Fruit fly (Drosophila melanogaster): ENCODE measurements around the gene myo.

The myo gene

dm6 chr4:706847-707246 lies 11.0 kb upstream of the myo start:
- TF ChIP-seq CG10631 (GFP tag; optimal IDR thresholded peaks at IDR 0.05): no peak
- no peak for TF ChIP-seq CG3032 (tag; optimal IDR thresholded peaks at IDR 0.05)
- no peak for TF ChIP-seq esn (GFP tag; optimal IDR thresholded peaks at IDR 0.05)
- TF ChIP-seq Hr39 (GFP tag; optimal IDR thresholded peaks at IDR 0.05): no peak
- no peak for TF ChIP-seq lz (GFP tag; optimal IDR thresholded peaks at IDR 0.05)
- TF ChIP-seq CG8632 (GFP tag; optimal IDR thresholded peaks at IDR 0.05): no peak
- TF ChIP-seq CG9139 (GFP tag; optimal IDR thresholded peaks at IDR 0.05): no peak
- TF ChIP-seq CG15336 (GFP tag; IDR thresholded peaks at IDR 0.05): no peak

- peak; percentile 10 for TF ChIP-seq Eip78C (GFP tag)
- TF ChIP-seq CG6854 (GFP tag; optimal IDR thresholded peaks at IDR 0.05): no peak
- no peak for TF ChIP-seq OdsH (GFP tag; optimal IDR thresholded peaks at IDR 0.05)
- TF ChIP-seq CG11294 (GFP tag; IDR thresholded peaks at IDR 0.05): no peak
- no peak for TF ChIP-seq topi (GFP tag; optimal IDR thresholded peaks at IDR 0.05)
These were observed 8.3 kb upstream of the myo start for dm6 chr4:703992-704690.

DNA sequence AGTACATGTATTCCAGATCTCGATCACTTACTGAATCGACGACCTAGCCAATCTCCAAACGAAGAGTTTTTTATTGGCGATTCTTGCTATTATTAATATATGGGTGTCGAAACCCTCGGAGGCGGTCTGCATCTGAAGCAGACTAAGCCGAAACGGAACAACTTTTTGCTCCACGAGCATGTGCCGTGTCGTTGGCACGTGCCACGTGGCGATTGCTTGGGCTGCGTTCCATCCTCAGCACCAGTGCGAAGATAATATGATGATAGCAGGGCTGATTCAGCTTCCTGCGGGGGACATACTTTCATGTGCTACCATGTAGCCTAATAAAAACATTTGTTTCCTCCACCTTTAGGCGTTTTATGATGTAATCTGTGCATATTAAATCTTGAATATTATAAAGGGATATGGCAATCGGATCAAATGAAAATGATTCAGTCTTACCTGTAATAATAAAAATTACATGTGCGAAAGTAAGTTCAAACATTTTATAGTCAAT lies 7.0 kb upstream of the myo start:
- TF ChIP-seq Blimp-1 (GFP tag; optimal IDR thresholded peaks at IDR 0.05): no peak
- no peak for TF ChIP-seq Lpt (GFP tag; optimal IDR thresholded peaks at IDR 0.05)
- TF ChIP-seq spab (GFP tag; optimal IDR thresholded peaks at IDR 0.05): no peak
- TF ChIP-seq lz (GFP tag; optimal IDR thresholded peaks at IDR 0.05): no peak
- no peak for TF ChIP-seq dsx (GFP tag; optimal IDR thresholded peaks at IDR 0.05; ENCODE audit: poor library complexity, severe bottlenecking)
- no peak for TF ChIP-seq CG6276 (GFP tag; optimal IDR thresholded peaks at IDR 0.05)
- no peak for TF ChIP-seq topi (GFP tag; optimal IDR thresholded peaks at IDR 0.05)
- no peak for TF ChIP-seq Eip75B (GFP tag; optimal IDR thresholded peaks at IDR 0.05)
- no peak for TF ChIP-seq CG34406 (GFP tag; optimal IDR thresholded peaks at IDR 0.05)
- TF ChIP-seq Ets96B (tag; optimal IDR thresholded peaks at IDR 0.05): no peak
- no peak for TF ChIP-seq CG10669 (GFP tag; optimal IDR thresholded peaks at IDR 0.05)
- no peak for TF ChIP-seq CG32006 (GFP tag; optimal IDR thresholded peaks at IDR 0.05)
- no peak for TF ChIP-seq CG6163 (GFP tag; IDR thresholded peaks at IDR 0.05)
- TF ChIP-seq CG7368 (GFP tag; optimal IDR thresholded peaks at IDR 0.05): no peak
- no peak for TF ChIP-seq Eip78C (GFP tag)
- no peak for TF ChIP-seq CG11902 (GFP tag; optimal IDR thresholded peaks at IDR 0.05)
- no peak for TF ChIP-seq CG8319 (GFP tag; optimal IDR thresholded peaks at IDR 0.05)
- TF ChIP-seq cyc (GFP tag; optimal IDR thresholded peaks at IDR 0.05): no peak
- no peak for TF ChIP-seq Sox102F (GFP tag; optimal IDR thresholded peaks at IDR 0.05)

DNA sequence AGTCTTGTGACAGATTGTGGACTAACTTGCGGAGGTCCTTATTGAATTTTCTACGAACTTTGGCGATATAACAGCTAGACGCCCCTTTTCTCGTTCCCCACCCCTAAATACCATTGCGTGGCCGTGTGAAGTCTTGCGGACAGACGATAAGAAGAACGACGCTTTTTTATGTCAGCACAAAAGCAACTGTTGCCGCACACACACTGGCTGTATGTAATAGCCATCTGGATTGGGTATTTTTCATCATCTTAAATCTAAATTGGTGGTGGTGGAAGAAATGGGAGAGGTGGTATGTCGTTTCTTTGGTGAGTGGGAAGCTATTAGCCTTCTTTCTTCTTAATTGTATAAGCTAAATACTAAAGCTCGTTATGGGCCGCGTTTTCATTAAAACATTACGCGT lies 6.1 kb upstream of the myo start:
- TF ChIP-seq Blimp-1 (GFP tag; optimal IDR thresholded peaks at IDR 0.05): no peak

- TF ChIP-seq fd85E (GFP tag; optimal IDR thresholded peaks at IDR 0.05) (no peak), CG34406 (GFP tag; optimal IDR thresholded peaks at IDR 0.05) (no peak), CG6276 (GFP tag; optimal IDR thresholded peaks at IDR 0.05) (no peak), net (GFP tag; optimal IDR thresholded peaks at IDR 0.05) (peak; percentile 1), Eip75B (GFP tag; optimal IDR thresholded peaks at IDR 0.05) (peak; percentile 9), achi (GFP tag; optimal IDR thresholded peaks at IDR 0.05) (peak; percentile 35), dac (GFP tag; optimal IDR thresholded peaks at IDR 0.05) (no peak), vri (GFP tag; optimal IDR thresholded peaks at IDR 0.05) (no peak), Hr38 (GFP tag; optimal IDR thresholded peaks at IDR 0.05) (no peak), fkh (GFP tag; optimal IDR thresholded peaks at IDR 0.05) (peak; percentile 79), Sox14 (GFP tag; optimal IDR thresholded peaks at IDR 0.05) (no peak), CG3032 (tag; optimal IDR thresholded peaks at IDR 0.05) (peak; percentile 24), Hr4 (GFP tag; optimal IDR thresholded peaks at IDR 0.05) (peak; percentile 23), Blimp-1 (GFP tag; optimal IDR thresholded peaks at IDR 0.05) (no peak), CG8632 (GFP tag; optimal IDR thresholded peaks at IDR 0.05) (no peak), CG6808 (GFP tag; optimal IDR thresholded peaks at IDR 0.05) (peak; percentile 40), CG11902 (GFP tag; optimal IDR thresholded peaks at IDR 0.05) (no peak), spab (GFP tag; optimal IDR thresholded peaks at IDR 0.05) (no peak), CG8119 (GFP tag; IDR thresholded peaks at IDR 0.05) (no peak), Met (GFP tag; optimal IDR thresholded peaks at IDR 0.05) (no peak), Eip78C (GFP tag) (peak; percentile 34), OdsH (GFP tag; optimal IDR thresholded peaks at IDR 0.05) (peak; percentile 24), ss (GFP tag; optimal IDR thresholded peaks at IDR 0.05) (peak; percentile 36 to 43)
These were observed 1.6 kb upstream of the myo start, which contains the start of gene ey for dm6 chr4:697463-697862. ey (plus strand) TSS chr4:697689.

All from whole organism, prepupa.